Worm (Caenorhabditis elegans) whole organism, L2 larva: ENCODE measurements around the gene smu-2.
"Not testable (repeated sequence)": the region's sequence is repeated elsewhere in the genome, so short reads cannot be mapped to it uniquely, and the experiment has no call there.

Experiments used
- F13H6.1 ChIP-seq: sonication (generic microtip); optimal IDR thresholded peaks from 2 replicates; lab custom pipeline; 2016; ENCODE audit warnings: missing genetic modification characterization, missing compliant biosample characterization
- R02D3.7 ChIP-seq: fragments of 150-350 bp; optimal IDR thresholded peaks from 2 replicates; lab custom pipeline; 2014; ENCODE audit warnings: missing biosample characterization, missing genetic modification characterization
- ZK546.5 ChIP-seq: sonication (generic microtip); optimal IDR thresholded peaks from 2 replicates; lab custom pipeline; 2017; ENCODE audit warnings: missing biosample characterization, missing genetic modification characterization
- alr-1 ChIP-seq: fragments of 150-350 bp; optimal IDR thresholded peaks from 2 replicates; lab custom pipeline; 2014; ENCODE audit warnings: missing biosample characterization, missing genetic modification characterization
- ama-1 ChIP-seq: fragments of 150-350 bp; optimal IDR thresholded peaks from 2 replicates; lab custom pipeline; 2018; ENCODE audit warnings: inconsistent platforms
- blmp-1 ChIP-seq: sonication (generic microtip); optimal IDR thresholded peaks from 2 replicates; lab custom pipeline; 2017; ENCODE audit warnings: missing genetic modification characterization, mild to moderate bottlenecking, missing compliant biosample characterization, antibody characterized with exemption, moderate library complexity; ENCODE audit not compliant: insufficient read depth
- ceh-16 ChIP-seq: fragments of 150-350 bp; optimal IDR thresholded peaks from 2 replicates; lab custom pipeline; 2014; ENCODE audit warnings: missing biosample characterization, missing genetic modification characterization
- ceh-82 ChIP-seq: fragments of 150-350 bp; optimal IDR thresholded peaks from 2 replicates; lab custom pipeline; 2014; ENCODE audit warnings: missing biosample characterization, missing genetic modification characterization
- crh-2 ChIP-seq: sonication (generic microtip); optimal IDR thresholded peaks from 2 replicates; lab custom pipeline; 2017; ENCODE audit warnings: missing biosample characterization, missing genetic modification characterization
- egl-27 ChIP-seq: sonication (generic microtip); optimal IDR thresholded peaks from 3 replicates; lab custom pipeline; 2017; ENCODE audit warnings: missing biosample characterization, missing genetic modification reagents, missing genetic modification characterization
- elt-1 ChIP-seq: fragments of 150-350 bp; optimal IDR thresholded peaks from 2 replicates; lab custom pipeline; 2014; ENCODE audit warnings: missing biosample characterization, missing genetic modification characterization
- elt-3 ChIP-seq: sonication (generic microtip); optimal IDR thresholded peaks from 2 replicates; lab custom pipeline; 2017; ENCODE audit warnings: missing biosample characterization, missing genetic modification characterization
- gmeb-1 ChIP-seq: fragments of 150-350 bp; optimal IDR thresholded peaks from 2 replicates; lab custom pipeline; 2014; ENCODE audit warnings: missing biosample characterization, missing genetic modification characterization
- lin-11 ChIP-seq: fragments of 150-350 bp; sonication (generic microtip); optimal IDR thresholded peaks from 2 replicates; lab custom pipeline; 2014; ENCODE audit warnings: missing biosample characterization, missing genetic modification characterization, inconsistent platforms, mixed read lengths
- lin-39 ChIP-seq: fragments of 150-350 bp; optimal IDR thresholded peaks from 2 replicates; lab custom pipeline; 2014; ENCODE audit warnings: missing biosample characterization, missing genetic modification reagents, missing genetic modification characterization
- lsy-2 ChIP-seq, 2 experiments: fragments of 150-350 bp in 1 of 2; sonication (generic microtip) in 1 of 2; optimal IDR thresholded peaks; 2 replicates each; lab custom pipeline; 2014 to 2017; ENCODE audit warnings: missing biosample characterization in 2 of 2, missing genetic modification characterization in 2 of 2
- mab-5 ChIP-seq: fragments of 150-350 bp; optimal IDR thresholded peaks from 2 replicates; lab custom pipeline; 2014; ENCODE audit warnings: missing biosample characterization, missing genetic modification characterization
- mbf-1 ChIP-seq: sonication (generic microtip); optimal IDR thresholded peaks from 2 replicates; lab custom pipeline; 2017; ENCODE audit warnings: missing biosample characterization, missing genetic modification characterization
- nhr-10 ChIP-seq: sonication (generic microtip); optimal IDR thresholded peaks from 2 replicates; lab custom pipeline; 2017; ENCODE audit warnings: missing biosample characterization, missing genetic modification characterization
- nhr-11 ChIP-seq: fragments of 150-350 bp; optimal IDR thresholded peaks from 2 replicates; lab custom pipeline; 2014; ENCODE audit warnings: missing biosample characterization, missing genetic modification characterization
- nhr-12 ChIP-seq: fragments of 150-350 bp; optimal IDR thresholded peaks from 2 replicates; lab custom pipeline; 2014; ENCODE audit warnings: missing biosample characterization, missing genetic modification characterization
- nhr-21 ChIP-seq: fragments of 150-350 bp; optimal IDR thresholded peaks from 2 replicates; lab custom pipeline; 2014; ENCODE audit warnings: missing biosample characterization, missing genetic modification characterization
- nhr-23 ChIP-seq: fragments of 150-350 bp; optimal IDR thresholded peaks from 2 replicates; lab custom pipeline; 2014; ENCODE audit warnings: missing biosample characterization, missing genetic modification reagents, missing genetic modification characterization
- nhr-237 ChIP-seq: fragments of 150-350 bp; optimal IDR thresholded peaks from 2 replicates; lab custom pipeline; 2014; ENCODE audit warnings: missing biosample characterization, missing genetic modification characterization
- peb-1 ChIP-seq: fragments of 150-350 bp; optimal IDR thresholded peaks from 2 replicates; lab custom pipeline; 2014; ENCODE audit warnings: missing biosample characterization, missing genetic modification characterization
- sem-4 ChIP-seq: fragments of 150-350 bp; optimal IDR thresholded peaks from 2 replicates; lab custom pipeline; 2014; ENCODE audit warnings: missing biosample characterization, missing genetic modification reagents, missing genetic modification characterization
- skn-1 ChIP-seq: sonication (generic microtip); optimal IDR thresholded peaks from 2 replicates; lab custom pipeline; 2017; ENCODE audit warnings: missing biosample characterization, missing genetic modification characterization
- sma-3 ChIP-seq: sonication (generic microtip); optimal IDR thresholded peaks from 2 replicates; lab custom pipeline; 2016; ENCODE audit warnings: missing genetic modification reagents, missing genetic modification characterization, missing compliant biosample characterization
- snpc-4 ChIP-seq: fragments of 150-350 bp; optimal IDR thresholded peaks from 2 replicates; lab custom pipeline; 2014; ENCODE audit warnings: missing biosample characterization, missing genetic modification characterization
- unc-39 ChIP-seq: fragments of 150-350 bp; optimal IDR thresholded peaks from 2 replicates; lab custom pipeline; 2014; ENCODE audit warnings: missing biosample characterization, missing genetic modification characterization
- unc-55 ChIP-seq: fragments of 150-350 bp; sonication (generic microtip); optimal IDR thresholded peaks from 3 replicates; lab custom pipeline; 2014; ENCODE audit warnings: missing biosample characterization, missing genetic modification reagents, missing genetic modification characterization
- unc-62 ChIP-seq: fragments of 150-350 bp; optimal IDR thresholded peaks from 2 replicates; lab custom pipeline; 2014; ENCODE audit warnings: missing biosample characterization, missing genetic modification reagents, missing genetic modification characterization
- ztf-1 ChIP-seq: fragments of 200-800 bp; sonication (Bioruptor generic); conservative IDR thresholded peaks from 2 replicates; pipeline ENCODE4 v1.3.6; 2022; ENCODE audit warnings: missing genetic modification characterization, missing compliant biosample characterization
- ztf-4 ChIP-seq: fragments of 150-350 bp; optimal IDR thresholded peaks from 2 replicates; lab custom pipeline; 2014; ENCODE audit warnings: missing biosample characterization, missing genetic modification characterization

The smu-2 gene

DNA sequence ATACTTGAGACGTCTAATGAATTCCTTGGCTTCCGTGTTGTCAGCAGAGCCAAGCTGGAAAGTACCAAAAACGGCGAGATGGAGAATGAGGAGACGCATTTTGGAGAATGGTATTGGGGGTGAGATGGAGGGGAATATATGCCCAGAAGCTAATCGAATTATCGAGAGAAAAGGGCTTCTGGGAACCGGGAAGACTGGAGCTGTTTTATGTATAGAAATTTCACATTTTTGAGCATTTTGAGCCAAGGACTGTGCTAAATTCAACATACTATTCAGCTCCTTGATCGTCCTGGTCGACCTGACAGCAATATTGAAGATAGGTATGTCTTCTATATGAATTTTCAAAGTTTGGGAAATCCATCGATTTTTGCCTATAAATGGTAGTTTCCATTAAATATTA, 22.2 kb upstream of the smu-2 start, which contains the start of gene C16C8.7:
Gene C16C8.7, minus strand, starts transcription at position 101 of the 400 bp plus-strand sequence.
- TF ChIP-seq mab-5 (tag; lab: Kevin White, UChicago), result no peak
- no peak for TF ChIP-seq ama-1 (lab: Kevin White, UChicago)
- TF ChIP-seq sem-4 (tag; lab: Kevin White, UChicago), result no peak
- TF ChIP-seq unc-55, result no peak
- no peak for TF ChIP-seq ztf-4 (tag; lab: Kevin White, UChicago)
- TF ChIP-seq egl-27, result no peak
- TF ChIP-seq nhr-21 (tag; lab: Kevin White, UChicago), result no peak
- TF ChIP-seq R02D3.7 (tag; lab: Kevin White, UChicago), result no peak
- no peak for TF ChIP-seq mbf-1 (tag; lab: Kevin White, UChicago)
- TF ChIP-seq ZK546.5 (tag; lab: Kevin White, UChicago), result no peak
- TF ChIP-seq F13H6.1 (tag; lab: Kevin White, UChicago), result no peak
- no peak for TF ChIP-seq nhr-11 (tag; lab: Kevin White, UChicago)
- TF ChIP-seq snpc-4 (tag; lab: Kevin White, UChicago), result no peak
- no peak for TF ChIP-seq nhr-12 (tag; lab: Kevin White, UChicago)
- TF ChIP-seq lin-39 (tag; lab: Kevin White, UChicago), result no peak
- TF ChIP-seq, all 48 proteins: peak for 0

DNA sequence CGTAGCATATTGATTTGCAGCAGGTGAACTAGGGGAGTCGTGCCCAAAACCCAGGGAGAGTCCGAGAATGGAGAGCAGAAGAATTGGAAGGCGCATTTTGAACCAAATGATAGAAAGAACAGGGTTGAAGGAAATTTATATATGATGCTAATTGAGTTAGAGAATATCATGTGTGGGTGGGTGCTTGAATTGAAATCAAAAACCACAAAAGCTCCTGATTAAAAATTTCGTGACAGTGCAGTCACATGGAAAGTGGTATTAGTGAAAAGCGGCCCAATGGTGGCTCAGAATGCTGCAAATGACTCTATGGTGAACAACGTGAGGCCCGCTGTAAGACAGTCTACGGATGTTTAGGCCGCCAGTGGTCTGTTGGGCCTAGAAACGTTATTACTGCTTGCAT, 20.6 kb upstream of the smu-2 start, which contains the start of gene C16C8.8:
Gene C16C8.8, minus strand, starts transcription at position 101 of the 400 bp plus-strand sequence.
- TF ChIP-seq peb-1 (tag; lab: Kevin White, UChicago) (no peak), ceh-16 (tag; lab: Kevin White, UChicago) (no peak), lin-11 (tag; lab: Kevin White, UChicago) (no peak), unc-62 (GFP tag; lab: Kevin White, UChicago) (no peak), ztf-4 (tag; lab: Kevin White, UChicago) (no peak), nhr-10 (tag; lab: Kevin White, UChicago) (no peak), ZK546.5 (tag; lab: Kevin White, UChicago) (no peak), sem-4 (tag; lab: Kevin White, UChicago) (no peak), skn-1 (tag; lab: Kevin White, UChicago) (no peak), F13H6.1 (tag; lab: Kevin White, UChicago) (no peak), lin-39 (tag; lab: Kevin White, UChicago) (no peak), ztf-1 (GFP tag; lab: Robert Waterston, UW) (no peak), sma-3 (GFP tag; lab: Kevin White, UChicago) (no peak), elt-1 (tag; lab: Kevin White, UChicago) (no peak), alr-1 (tag; lab: Kevin White, UChicago) (no peak)

DNA sequence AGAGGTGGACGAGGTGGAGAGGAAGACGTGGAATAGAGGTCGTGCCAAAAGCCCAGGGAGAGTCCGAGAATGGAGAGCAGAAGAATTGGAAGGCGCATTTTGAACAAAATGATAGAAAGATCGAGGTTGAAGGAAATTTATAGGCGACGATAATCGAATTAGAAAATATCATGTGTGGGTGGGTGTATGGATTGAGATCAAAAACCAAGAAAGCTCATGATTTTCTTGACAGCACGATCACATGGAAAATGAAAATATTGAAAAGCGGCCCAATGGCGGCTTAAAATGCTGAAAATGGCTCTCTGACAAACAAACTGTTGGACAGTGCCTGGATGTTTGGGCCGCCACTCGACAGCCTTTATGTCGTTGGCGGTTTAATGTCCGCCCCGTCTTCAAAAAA, 19.1 kb upstream of the smu-2 start, which contains the start of gene C16C8.9:
Gene C16C8.9, minus strand, starts transcription at position 101 of the 400 bp plus-strand sequence.
- TF ChIP-seq sma-3 (GFP tag; lab: Kevin White, UChicago) (no peak), alr-1 (tag; lab: Kevin White, UChicago) (no peak), ZK546.5 (tag; lab: Kevin White, UChicago) (no peak), crh-2 (tag; lab: Kevin White, UChicago) (no peak), gmeb-1 (no peak), nhr-21 (tag; lab: Kevin White, UChicago) (no peak), elt-3 (tag; lab: Kevin White, UChicago) (no peak), blmp-1 (tag; lab: Kevin White, UChicago) (no peak), ztf-4 (tag; lab: Kevin White, UChicago) (no peak), nhr-11 (tag; lab: Kevin White, UChicago) (no peak), nhr-23 (tag; lab: Kevin White, UChicago) (no peak), ceh-16 (tag; lab: Kevin White, UChicago) (no peak), mab-5 (tag; lab: Kevin White, UChicago) (no peak)

DNA sequence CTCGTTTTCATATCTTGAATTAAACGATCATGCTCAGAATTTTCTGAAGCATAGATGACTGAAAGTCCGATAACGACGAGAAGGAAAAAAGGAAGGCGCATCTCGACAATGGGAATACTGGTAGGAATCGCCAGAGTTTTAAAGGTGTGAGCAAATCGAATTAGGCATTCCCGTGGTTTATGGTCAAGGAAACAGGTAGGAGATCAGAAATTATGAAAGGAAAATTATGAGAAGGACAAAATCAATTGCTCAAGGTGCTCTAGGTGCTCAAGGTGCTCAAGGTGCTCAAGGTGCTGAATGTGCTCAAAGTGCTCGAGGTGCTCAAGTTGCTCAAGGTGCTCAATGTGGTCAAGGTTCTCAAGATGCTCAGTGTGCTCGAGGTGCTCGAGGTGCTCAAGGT, 17.6 kb upstream of the smu-2 start, which contains the start of gene C16C8.10:
Gene C16C8.10, minus strand, starts transcription at position 101 of the 400 bp plus-strand sequence.
- not testable (repeated sequence) for TF ChIP-seq lsy-2 (tag; optimal IDR thresholded peaks at IDR 0.05; lab: Kevin White, UChicago); peb-1 (tag; lab: Kevin White, UChicago); nhr-23 (tag; lab: Kevin White, UChicago)

DNA sequence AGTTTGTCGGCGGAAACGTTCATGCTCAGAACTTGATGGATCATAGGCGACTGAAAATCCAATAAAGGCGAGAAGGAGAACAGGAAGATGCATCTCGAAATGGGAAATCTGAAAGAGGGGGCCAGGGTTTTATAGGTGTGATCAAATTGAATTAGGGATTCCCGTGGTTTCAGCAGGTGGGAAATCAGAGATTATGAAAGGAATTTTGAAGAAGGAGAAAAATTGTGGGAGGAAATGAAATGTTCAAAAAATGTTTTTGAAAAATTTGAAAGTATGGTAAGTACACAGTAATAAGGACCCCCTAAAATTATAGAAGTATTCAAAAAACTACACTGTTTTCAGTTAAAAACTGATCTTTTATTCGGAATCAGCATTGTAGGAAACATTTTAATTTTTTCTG, 11.7 kb upstream of the smu-2 start, which contains the start of gene Y49F6B.20:
Gene Y49F6B.20, minus strand, starts transcription at position 101 of the 400 bp plus-strand sequence.
- TF ChIP-seq ceh-82 (tag; lab: Kevin White, UChicago), result no peak
- TF ChIP-seq unc-55, result no peak
- no peak for TF ChIP-seq nhr-237 (tag; lab: Kevin White, UChicago)
- TF ChIP-seq F13H6.1 (tag; lab: Kevin White, UChicago), result no peak
- no peak for TF ChIP-seq ztf-1 (GFP tag; lab: Robert Waterston, UW)
- TF ChIP-seq nhr-12 (tag; lab: Kevin White, UChicago), result no peak
- TF ChIP-seq unc-39 (tag; lab: Kevin White, UChicago), result no peak
